Worm (Caenorhabditis elegans) whole organism, mixed stage, embryonic: ENCODE results near the gene gtap-1.

Experiments used
- bed-3 ChIP-seq: fragments of 200-800 bp; sonication (Bioruptor generic); optimal IDR thresholded peaks from 3 replicates; lab custom pipeline; 2018; ENCODE audit warnings: mild to moderate bottlenecking, missing genetic modification characterization, moderate library complexity, missing compliant biosample characterization
- blmp-1 ChIP-seq: fragments of 150-350 bp; optimal IDR thresholded peaks from 2 replicates; lab custom pipeline; 2014; ENCODE audit warnings: missing biosample characterization, missing genetic modification characterization
- ceh-39 ChIP-seq: fragments of 150-350 bp; optimal IDR thresholded peaks from 2 replicates; lab custom pipeline; 2014; ENCODE audit warnings: missing biosample characterization, missing genetic modification characterization
- ceh-43 ChIP-seq: fragments of 200-800 bp; sonication (Bioruptor generic); optimal IDR thresholded peaks from 2 replicates; lab custom pipeline; 2018; ENCODE audit warnings: mild to moderate bottlenecking, missing genetic modification characterization, moderate library complexity, missing compliant biosample characterization
- ceh-83 ChIP-seq: fragments of 200-800 bp; sonication (Bioruptor generic); optimal IDR thresholded peaks from 2 replicates; lab custom pipeline; 2018; ENCODE audit warnings: mild to moderate bottlenecking, missing genetic modification characterization, missing compliant biosample characterization
- ces-1 ChIP-seq: fragments of 150-350 bp; optimal IDR thresholded peaks from 2 replicates; lab custom pipeline; 2014; ENCODE audit warnings: missing biosample characterization, missing genetic modification reagents, missing genetic modification characterization
- cnd-1 ChIP-seq: fragments of 200-800 bp; sonication (Bioruptor generic); optimal IDR thresholded peaks from 2 replicates; lab custom pipeline; 2018; ENCODE audit warnings: mild to moderate bottlenecking, missing genetic modification characterization, missing compliant biosample characterization
- drap-1 ChIP-seq: fragments of 200-800 bp; sonication (Bioruptor generic); optimal IDR thresholded peaks from 3 replicates; lab custom pipeline; 2018; ENCODE audit warnings: mild to moderate bottlenecking, missing genetic modification characterization, missing compliant biosample characterization
- elt-1 ChIP-seq: sonication (generic microtip); optimal IDR thresholded peaks from 2 replicates; lab custom pipeline; 2017; ENCODE audit warnings: missing genetic modification characterization, mild to moderate bottlenecking, missing compliant biosample characterization, antibody characterized with exemption, moderate library complexity, borderline replicate concordance; ENCODE audit not compliant: insufficient read depth
- elt-3 ChIP-seq: fragments of 150-350 bp; optimal IDR thresholded peaks from 2 replicates; lab custom pipeline; 2014; ENCODE audit warnings: missing biosample characterization, missing genetic modification characterization
- flh-1 ChIP-seq: fragments of 200-800 bp; sonication (Bioruptor generic); optimal IDR thresholded peaks from 2 replicates; lab custom pipeline; 2018; ENCODE audit warnings: mild to moderate bottlenecking, missing genetic modification characterization, moderate library complexity, missing compliant biosample characterization
- ham-2 ChIP-seq: fragments of 200-800 bp; sonication (Bioruptor generic); optimal IDR thresholded peaks from 2 replicates; lab custom pipeline; 2018; ENCODE audit warnings: mild to moderate bottlenecking, missing genetic modification characterization, missing compliant biosample characterization
- hlh-1 ChIP-seq: fragments of 150-350 bp; optimal IDR thresholded peaks from 2 replicates; lab custom pipeline; 2014; ENCODE audit warnings: missing biosample characterization, missing genetic modification reagents, missing genetic modification characterization
- lin-13 ChIP-seq: fragments of 150-350 bp; optimal IDR thresholded peaks from 2 replicates; lab custom pipeline; 2014; ENCODE audit warnings: missing biosample characterization, missing genetic modification characterization
- lin-32 ChIP-seq: fragments of 200-800 bp; sonication (Bioruptor generic); optimal IDR thresholded peaks from 2 replicates; lab custom pipeline; 2018; ENCODE audit warnings: mild to moderate bottlenecking, missing genetic modification characterization, missing compliant biosample characterization
- lsy-2 ChIP-seq: fragments of 150-350 bp; optimal IDR thresholded peaks from 2 replicates; lab custom pipeline; 2014; ENCODE audit warnings: missing biosample characterization, missing genetic modification characterization
- mab-5 ChIP-seq: fragments of 150-350 bp; optimal IDR thresholded peaks from 2 replicates; lab custom pipeline; 2014; ENCODE audit warnings: missing biosample characterization, missing genetic modification characterization
- mep-1 ChIP-seq: fragments of 150-350 bp; optimal IDR thresholded peaks from 2 replicates; lab custom pipeline; 2017; ENCODE audit warnings: missing biosample characterization, missing genetic modification reagents, missing genetic modification characterization, inconsistent platforms
- mls-2 ChIP-seq: sonication (generic microtip); optimal IDR thresholded peaks from 2 replicates; lab custom pipeline; 2016; ENCODE audit warnings: mild to moderate bottlenecking, missing genetic modification characterization, moderate library complexity, missing compliant biosample characterization
- nhr-12 ChIP-seq: fragments of 150-350 bp; optimal IDR thresholded peaks from 2 replicates; lab custom pipeline; 2014; ENCODE audit warnings: missing biosample characterization, missing genetic modification characterization
- nhr-237 ChIP-seq: fragments of 150-350 bp; optimal IDR thresholded peaks from 2 replicates; lab custom pipeline; 2014; ENCODE audit warnings: missing biosample characterization, missing genetic modification characterization
- nhr-28 ChIP-seq: fragments of 150-350 bp; optimal IDR thresholded peaks from 2 replicates; lab custom pipeline; 2014; ENCODE audit warnings: missing biosample characterization, missing genetic modification characterization
- pha-4 ChIP-seq: fragments of 150-350 bp; optimal IDR thresholded peaks from 2 replicates; lab custom pipeline; 2018; ENCODE audit warnings: missing biosample characterization, missing genetic modification reagents, missing genetic modification characterization
- sem-2 ChIP-seq: fragments of 200-800 bp; sonication (Bioruptor generic); optimal IDR thresholded peaks from 2 replicates; lab custom pipeline; 2018; ENCODE audit warnings: mild to moderate bottlenecking, missing genetic modification characterization, missing compliant biosample characterization
- snpc-4 ChIP-seq: fragments of 150-350 bp; optimal IDR thresholded peaks from 2 replicates; lab custom pipeline; 2014; ENCODE audit warnings: missing biosample characterization, missing genetic modification characterization
- sptf-1 ChIP-seq: sonication (generic microtip); optimal IDR thresholded peaks from 2 replicates; lab custom pipeline; 2017; ENCODE audit warnings: mild to moderate bottlenecking, missing genetic modification characterization, moderate library complexity, missing compliant biosample characterization
- tbx-8 ChIP-seq: fragments of 200-800 bp; sonication (Bioruptor generic); optimal IDR thresholded peaks from 2 replicates; lab custom pipeline; 2018; ENCODE audit warnings: mild to moderate bottlenecking, missing genetic modification characterization, moderate library complexity, missing compliant biosample characterization
- unc-120 ChIP-seq: sonication (generic microtip); optimal IDR thresholded peaks from 2 replicates; lab custom pipeline; 2017; ENCODE audit warnings: missing genetic modification characterization, missing compliant biosample characterization; ENCODE audit not compliant: poor library complexity, severe bottlenecking
- unc-39 ChIP-seq: fragments of 150-350 bp; optimal IDR thresholded peaks from 2 replicates; lab custom pipeline; 2014; ENCODE audit warnings: missing biosample characterization, missing genetic modification characterization
- unc-62 ChIP-seq: fragments of 150-350 bp; optimal IDR thresholded peaks from 2 replicates; lab custom pipeline; 2014; ENCODE audit warnings: missing biosample characterization, missing genetic modification reagents, missing genetic modification characterization
- zip-8 ChIP-seq: fragments of 150-350 bp; optimal IDR thresholded peaks from 2 replicates; lab custom pipeline; 2014; ENCODE audit warnings: missing biosample characterization, missing genetic modification characterization
- ztf-11 ChIP-seq: fragments of 150-350 bp; optimal IDR thresholded peaks from 2 replicates; lab custom pipeline; 2014; ENCODE audit warnings: missing biosample characterization, missing genetic modification characterization

The gtap-1 gene

DNA sequence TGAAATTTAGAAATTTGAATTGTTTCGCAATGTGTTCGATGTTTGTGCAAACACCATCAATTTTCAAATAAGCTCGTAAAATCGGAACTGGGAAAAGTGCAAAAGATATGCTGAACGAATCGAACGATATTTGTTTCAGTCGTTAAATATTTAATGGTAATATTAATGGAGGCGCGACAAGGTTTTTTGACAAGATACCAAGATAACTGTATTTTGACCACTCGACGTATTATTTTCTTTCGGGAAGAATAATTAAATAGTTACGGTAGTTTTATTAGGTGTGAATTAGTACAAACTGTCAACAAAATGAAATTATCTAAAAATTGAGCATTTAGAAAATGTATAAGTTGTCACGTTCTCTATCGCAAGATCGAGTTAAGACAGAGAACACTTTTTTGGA is 28.7 kb downstream of the gtap-1 start:
- TF ChIP-seq mep-1 (tag; lab: Kevin White, UChicago) (no peak), ceh-83 (no peak), unc-62 (GFP tag; lab: Kevin White, UChicago) (no peak), ces-1 (GFP tag; lab: Kevin White, UChicago) (no peak), zip-8 (tag; lab: Kevin White, UChicago) (peak; percentile 63), sptf-1 (tag; lab: Kevin White, UChicago) (no peak)

DNA sequence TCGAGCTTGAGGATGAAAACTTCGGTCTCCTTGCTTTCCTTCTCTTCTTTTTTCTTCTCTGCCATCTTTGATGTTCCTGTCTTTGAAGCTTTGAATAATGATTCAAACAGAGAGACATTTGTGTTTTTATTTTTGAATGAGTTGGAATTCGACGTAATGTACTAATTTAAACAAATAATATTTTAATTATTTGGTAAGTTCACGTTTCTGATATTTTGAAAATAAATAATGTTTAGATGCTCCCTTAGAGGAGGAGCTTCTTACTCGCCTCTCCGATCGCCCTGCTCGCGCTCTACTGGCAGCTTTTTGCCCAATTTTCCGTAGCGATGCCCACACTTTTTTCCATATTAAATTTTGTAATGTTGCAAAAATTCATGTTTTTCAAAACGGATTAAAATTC is 32.0 kb downstream of the gtap-1 start, which contains the start of the genes K05F1.9 and K05F1.1:
Gene K05F1.9 (minus strand): TSS at position 101 of the 400 bp plus-strand sequence.
Gene K05F1.1 (plus strand): TSS at position 308 of the 400 bp plus-strand sequence.
- TF ChIP-seq pha-4 (no peak), unc-62 (GFP tag; lab: Kevin White, UChicago) (no peak), flh-1 (GFP tag; lab: Kevin White, UChicago) (no peak), hlh-1 (tag; lab: Kevin White, UChicago) (no peak), ceh-43 (GFP tag; lab: Kevin White, UChicago) (no peak), ces-1 (GFP tag; lab: Kevin White, UChicago) (no peak), mls-2 (tag; lab: Kevin White, UChicago) (no peak), elt-1 (no peak), lsy-2 (tag; lab: Kevin White, UChicago) (no peak), ceh-83 (no peak), ceh-39 (no peak), nhr-28 (tag; lab: Kevin White, UChicago) (no peak), cnd-1 (no peak), mab-5 (no peak), ham-2 (no peak)

DNA sequence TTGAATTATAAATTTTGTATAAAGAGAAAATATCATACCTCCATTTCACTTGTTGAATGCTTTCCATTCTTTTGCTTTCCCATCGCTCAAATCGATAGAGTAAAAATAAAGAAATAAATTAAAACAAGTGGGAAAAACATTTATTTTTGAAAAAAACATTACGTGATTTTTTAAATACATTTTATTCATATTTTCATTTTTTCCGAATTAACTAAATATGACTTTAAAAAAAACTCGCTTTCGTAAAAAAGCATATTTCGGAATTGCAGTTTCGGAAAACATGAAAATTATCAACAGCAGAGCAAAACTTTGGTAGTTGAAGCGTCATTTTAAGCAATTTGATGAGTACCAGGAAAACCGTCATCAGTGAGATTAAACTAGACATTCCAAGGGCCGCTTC is 33.5 kb downstream of the gtap-1 start, which contains the start of gene K05F1.8:
Gene K05F1.8 (minus strand): TSS at position 101 of the 400 bp plus-strand sequence.
- TF ChIP-seq ztf-11 (tag; lab: Kevin White, UChicago) (no peak), lin-32 (GFP tag; lab: Kevin White, UChicago) (no peak), ham-2 (no peak)

DNA sequence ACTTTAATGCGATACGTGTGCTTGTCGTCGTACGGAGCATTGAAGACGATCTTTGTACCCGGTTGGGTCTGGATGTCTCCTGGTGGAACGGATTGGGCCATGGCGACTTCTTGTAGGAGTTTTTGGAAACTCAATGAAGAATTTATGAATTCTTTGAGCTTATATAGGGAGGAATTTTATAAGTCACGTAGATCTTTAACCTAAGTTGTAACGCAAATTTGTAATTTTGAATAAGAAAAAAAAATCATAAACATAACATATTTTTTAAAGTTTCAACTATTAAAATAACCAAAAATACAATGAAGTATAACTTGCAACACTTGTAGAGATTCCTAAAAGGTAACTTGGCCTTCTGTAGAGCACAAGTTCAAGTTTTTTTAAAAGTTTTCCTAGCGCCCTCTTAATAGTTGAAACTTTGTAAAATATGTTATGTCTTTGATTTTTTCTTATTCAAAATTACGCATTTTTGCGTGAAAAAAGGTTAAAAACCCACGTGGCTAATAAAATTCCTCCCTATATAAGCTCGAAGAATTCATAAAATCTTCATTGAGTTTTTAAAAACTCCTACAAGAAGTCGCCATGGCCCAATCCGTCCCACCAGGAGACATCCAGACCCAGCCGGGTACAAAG is 35.6 kb downstream of the gtap-1 start, which contains the start of the genes msp-63 and msp-142:
Gene msp-63 (minus strand): TSS at position 101 of the 630 bp plus-strand sequence.
Gene msp-142 (plus strand): TSS at position 580 of the 630 bp plus-strand sequence.
- TF ChIP-seq lsy-2 (tag; lab: Kevin White, UChicago) (no peak), zip-8 (tag; lab: Kevin White, UChicago) (no peak), sem-2 (GFP tag; lab: Kevin White, UChicago) (no peak), hlh-1 (tag; lab: Kevin White, UChicago) (no peak), ceh-83 (no peak), unc-120 (tag; lab: Kevin White, UChicago) (no peak), nhr-28 (tag; lab: Kevin White, UChicago) (no peak), lin-13 (tag; lab: Kevin White, UChicago) (no peak), lin-32 (GFP tag; lab: Kevin White, UChicago) (no peak), mep-1 (tag; lab: Kevin White, UChicago) (no peak), pha-4 (no peak)

DNA sequence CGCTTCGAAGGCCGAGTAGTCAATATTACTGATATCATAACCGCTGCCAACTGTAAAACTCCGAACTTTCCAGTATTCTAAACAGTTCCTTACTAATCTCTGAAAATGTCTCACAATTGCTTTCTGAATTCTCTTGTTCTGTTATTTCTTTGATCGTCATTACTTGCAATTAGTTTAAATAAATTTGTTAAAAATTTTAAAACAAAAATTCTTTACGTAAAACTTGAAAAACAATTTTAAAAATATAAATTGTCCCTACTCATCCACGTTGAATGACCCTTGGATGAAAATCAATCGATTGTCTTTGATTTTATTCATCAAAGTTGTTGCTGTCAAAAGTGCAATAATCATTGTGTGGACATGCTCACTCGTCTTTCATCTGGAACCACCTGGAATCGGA is 38.8 kb downstream of the gtap-1 start, which contains the start of gene acdh-8:
Gene acdh-8 (plus strand): TSS at position 301 of the 400 bp plus-strand sequence.
- TF ChIP-seq zip-8 (tag; lab: Kevin White, UChicago) (no peak), elt-3 (tag; lab: Kevin White, UChicago) (no peak), unc-39 (tag; lab: Kevin White, UChicago) (no peak), ceh-39 (no peak), nhr-237 (no peak), sem-2 (GFP tag; lab: Kevin White, UChicago) (no peak), drap-1 (GFP tag; lab: Kevin White, UChicago) (no peak), ceh-83 (no peak), flh-1 (GFP tag; lab: Kevin White, UChicago) (no peak), tbx-8 (GFP tag; lab: Kevin White, UChicago) (no peak), blmp-1 (tag; lab: Kevin White, UChicago) (no peak), snpc-4 (no peak), unc-120 (tag; lab: Kevin White, UChicago) (no peak), nhr-12 (tag; lab: Kevin White, UChicago) (no peak), mls-2 (tag; lab: Kevin White, UChicago) (no peak), hlh-1 (tag; lab: Kevin White, UChicago) (no peak), elt-1 (no peak), lsy-2 (tag; lab: Kevin White, UChicago) (no peak), bed-3 (no peak), unc-62 (GFP tag; lab: Kevin White, UChicago) (no peak)
